Worm (Caenorhabditis elegans): Measurements from ENCODE around the gene ard-1.

ce11 chrIV:11105724-11106123 is 25.4 kb upstream of the ard-1 start, which contains the start of gene srlf-24:
- no peak for TF ChIP-seq efl-1 (GFP tag; optimal IDR thresholded peaks at IDR 0.05)
- no peak for TF ChIP-seq snpc-1.1 (tag; optimal IDR thresholded peaks at IDR 0.05; ENCODE audit: insufficient read depth)
- no peak for TF ChIP-seq K11D2.4 (GFP tag; IDR thresholded peaks at IDR 0.05)
- no peak for TF ChIP-seq athp-1 (tag; optimal IDR thresholded peaks at IDR 0.05)
- TF ChIP-seq ama-1 (optimal IDR thresholded peaks at IDR 0.05): no peak
- no peak for TF ChIP-seq ama-1 (GFP tag; optimal IDR thresholded peaks at IDR 0.05)
- TF ChIP-seq unc-62 (GFP tag; optimal IDR thresholded peaks at IDR 0.05): no peak
- no peak for TF ChIP-seq lsl-1 (GFP tag; optimal IDR thresholded peaks at IDR 0.05)
- TF ChIP-seq aptf-3 (GFP tag; IDR thresholded peaks at IDR 0.05): no peak
- TF ChIP-seq attf-5 (GFP tag; optimal IDR thresholded peaks at IDR 0.05): no peak
- TF ChIP-seq rcor-1 (GFP tag; IDR thresholded peaks at IDR 0.05): no peak
- TF ChIP-seq egrh-3 (GFP tag; IDR thresholded peaks at IDR 0.05): no peak
- TF ChIP-seq lin-35 (GFP tag; optimal IDR thresholded peaks at IDR 0.05): no peak
- TF ChIP-seq nfya-1 (tag; optimal IDR thresholded peaks at IDR 0.05; ENCODE audit: borderline replicate concordance, insufficient read depth): no peak
- TF ChIP-seq akir-1 (GFP tag; optimal IDR thresholded peaks at IDR 0.05): no peak

Data from whole organism, young adult.